Fruit fly (Drosophila melanogaster): ENCODE measurements around the gene RhoGEF64C.

dm6 chr3L:4840039-4840939, 147.7 kb downstream of the RhoGEF64C start, which contains the start of gene CG13707:
- TF ChIP-seq Sox100B (GFP tag; optimal IDR thresholded peaks at IDR 0.05), result no peak
- no peak for TF ChIP-seq ap (GFP tag; IDR thresholded peaks at IDR 0.05)
- no peak for TF ChIP-seq onecut (GFP tag; IDR thresholded peaks at IDR 0.05)
- no peak for TF ChIP-seq Dll (GFP tag; IDR thresholded peaks at IDR 0.05; ENCODE audit: partially characterized antibody)
- TF ChIP-seq cato (GFP tag; optimal IDR thresholded peaks at IDR 0.05; ENCODE audit: borderline replicate concordance), result no peak
- TF ChIP-seq Oli (tag; optimal IDR thresholded peaks at IDR 0.05), result no peak
- TF ChIP-seq CG7839 (tag; optimal IDR thresholded peaks at IDR 0.05), result no peak
- no peak for TF ChIP-seq kay (GFP tag; optimal IDR thresholded peaks at IDR 0.05)
- TF ChIP-seq ewg (GFP tag; optimal IDR thresholded peaks at IDR 0.05), result no peak
- TF ChIP-seq CG8478 (optimal IDR thresholded peaks at IDR 0.05), result peak; percentile 76
- TF ChIP-seq Hr39 (optimal IDR thresholded peaks at IDR 0.05), result no peak
- TF ChIP-seq CG3726 (GFP tag; IDR thresholded peaks at IDR 0.05), result no peak
